Worm (Caenorhabditis elegans) whole organism, young adult: ENCODE results near the gene tbc-20.

ENCODE experiments used
- K11D2.4 ChIP-seq: fragments of 200-800 bp; sonication (Bioruptor generic); IDR thresholded peaks from 2 replicates; pipeline ENCODE4 v1.3.6; 2022; ENCODE audit warnings: missing genetic modification reagents, missing genetic modification characterization, missing compliant biosample characterization
- K12H6.12 ChIP-seq: fragments of 200-800 bp; sonication (Bioruptor generic); optimal IDR thresholded peaks from 2 replicates; lab custom pipeline; 2018; ENCODE audit warnings: mild to moderate bottlenecking, missing genetic modification characterization, missing compliant biosample characterization
- T26A5.8 ChIP-seq: sonication (generic microtip); optimal IDR thresholded peaks from 2 replicates; lab custom pipeline; 2016; ENCODE audit warnings: missing genetic modification characterization, missing compliant biosample characterization
- Y53G8AR.9 ChIP-seq: fragments of 200-800 bp; sonication (Bioruptor generic); conservative IDR thresholded peaks from 2 replicates; pipeline ENCODE4 v1.3.6; 2022; ENCODE audit warnings: missing genetic modification reagents, missing genetic modification characterization, missing compliant biosample characterization
- Y56A3A.18 ChIP-seq: fragments of 200-800 bp; sonication (Bioruptor generic); IDR thresholded peaks from 2 replicates; pipeline ENCODE4 v1.3.6; 2022; ENCODE audit warnings: missing genetic modification reagents, missing genetic modification characterization, missing compliant biosample characterization
- Y67H2A.10 ChIP-seq: fragments of 200-800 bp; sonication (Bioruptor generic); conservative IDR thresholded peaks from 2 replicates; pipeline ENCODE4 v1.3.6; 2022; ENCODE audit warnings: missing genetic modification reagents, missing genetic modification characterization, missing compliant biosample characterization
- aptf-2 ChIP-seq: fragments of 200-800 bp; sonication (Bioruptor generic); conservative IDR thresholded peaks from 2 replicates; pipeline ENCODE4 v1.3.6; 2022; ENCODE audit warnings: missing genetic modification reagents, missing genetic modification characterization, missing compliant biosample characterization
- bed-2 ChIP-seq: fragments of 200-800 bp; sonication (Bioruptor generic); IDR thresholded peaks from 2 replicates; pipeline ENCODE4 v1.3.6; 2022; ENCODE audit warnings: missing genetic modification reagents, missing genetic modification characterization, missing compliant biosample characterization
- ccch-3 ChIP-seq: fragments of 200-800 bp; sonication (Bioruptor generic); optimal IDR thresholded peaks from 2 replicates; lab custom pipeline; 2018; ENCODE audit warnings: mild to moderate bottlenecking, missing genetic modification characterization, missing compliant biosample characterization
- cebp-1 ChIP-seq, 2 experiments: fragments of 200-800 bp in 1 of 2; sonication (Bioruptor generic) in 1 of 2; sonication (generic microtip) in 1 of 2; IDR thresholded peaks in 1 of 2; optimal IDR thresholded peaks in 1 of 2; 2 replicates each; pipeline versions ENCODE4 v1.3.6 to Lab custom; 2017 to 2022; ENCODE audit warnings: missing compliant biosample characterization in 2 of 2, missing genetic modification characterization in 2 of 2, mild to moderate bottlenecking in 1 of 2, missing genetic modification reagents in 1 of 2, moderate library complexity in 1 of 2
- ceh-100 ChIP-seq: fragments of 200-800 bp; sonication (Bioruptor generic); IDR thresholded peaks from 2 replicates; pipeline ENCODE4 v1.3.6; 2022; ENCODE audit warnings: missing genetic modification reagents, missing genetic modification characterization, missing compliant biosample characterization
- ceh-79 ChIP-seq: sonication (generic microtip); optimal IDR thresholded peaks from 2 replicates; lab custom pipeline; 2017; ENCODE audit warnings: mild to moderate bottlenecking, missing genetic modification characterization, missing compliant biosample characterization
- chd-7 ChIP-seq: sonication (generic microtip); optimal IDR thresholded peaks from 2 replicates; lab custom pipeline; 2016; ENCODE audit warnings: mild to moderate bottlenecking, missing genetic modification characterization, moderate library complexity, missing compliant biosample characterization
- efl-1 ChIP-seq: fragments of 150-350 bp; optimal IDR thresholded peaks from 2 replicates; lab custom pipeline; 2014; ENCODE audit warnings: missing biosample characterization, missing genetic modification reagents, missing genetic modification characterization
- egl-18 ChIP-seq: fragments of 200-800 bp; sonication (Bioruptor generic); IDR thresholded peaks from 2 replicates; pipeline ENCODE4 v1.3.6; 2022; ENCODE audit warnings: missing genetic modification reagents, missing genetic modification characterization, missing compliant biosample characterization
- hmg-1.2 ChIP-seq: fragments of 200-800 bp; sonication (Bioruptor generic); IDR thresholded peaks from 2 replicates; pipeline ENCODE4 v1.3.6; 2022; ENCODE audit warnings: missing genetic modification reagents, missing genetic modification characterization, missing compliant biosample characterization
- let-526 ChIP-seq: fragments of 200-800 bp; sonication (Bioruptor generic); IDR thresholded peaks from 2 replicates; pipeline ENCODE4 v1.3.6; 2022; ENCODE audit warnings: missing genetic modification reagents, missing genetic modification characterization, missing compliant biosample characterization
- let-607 ChIP-seq, 2 experiments: fragments of 200-800 bp in 1 of 2; sonication (Bioruptor generic) in 1 of 2; sonication (generic microtip) in 1 of 2; optimal IDR thresholded peaks; 2 replicates each; lab custom pipeline; 2016 to 2018; ENCODE audit warnings: mild to moderate bottlenecking in 2 of 2, missing compliant biosample characterization in 2 of 2, missing genetic modification characterization in 2 of 2, moderate library complexity in 2 of 2, missing genotype in 1 of 2
- madf-6 ChIP-seq: fragments of 200-800 bp; sonication (Bioruptor generic); IDR thresholded peaks from 2 replicates; pipeline ENCODE4 v1.3.6; 2022; ENCODE audit warnings: missing genetic modification reagents, missing genetic modification characterization, missing compliant biosample characterization
- mcd-1 ChIP-seq: fragments of 200-800 bp; sonication (Bioruptor generic); IDR thresholded peaks from 2 replicates; pipeline ENCODE4 v1.3.6; 2022; ENCODE audit warnings: missing genetic modification reagents, missing genetic modification characterization, missing compliant biosample characterization
- mes-4 ChIP-seq: sonication (generic microtip); optimal IDR thresholded peaks from 2 replicates; lab custom pipeline; 2016; ENCODE audit warnings: missing genotype, missing genetic modification characterization, missing compliant biosample characterization
- nhr-179 ChIP-seq: sonication (generic microtip); optimal IDR thresholded peaks from 2 replicates; lab custom pipeline; 2016; ENCODE audit warnings: mild to moderate bottlenecking, missing genetic modification characterization, missing compliant biosample characterization
- nhr-80 ChIP-seq: sonication (generic microtip); optimal IDR thresholded peaks from 2 replicates; lab custom pipeline; 2016; ENCODE audit warnings: missing genetic modification characterization, missing compliant biosample characterization
- repo-1 ChIP-seq: sonication (generic microtip); optimal IDR thresholded peaks from 2 replicates; lab custom pipeline; 2017; ENCODE audit warnings: mild to moderate bottlenecking, missing genetic modification characterization, missing compliant biosample characterization
- sdz-38 ChIP-seq: sonication (generic microtip); optimal IDR thresholded peaks from 2 replicates; lab custom pipeline; 2016; ENCODE audit warnings: missing genotype, missing genetic modification characterization, missing compliant biosample characterization
- snpc-1.1 ChIP-seq: sonication (generic microtip); optimal IDR thresholded peaks from 2 replicates; lab custom pipeline; 2017; ENCODE audit warnings: missing genetic modification characterization, mild to moderate bottlenecking, missing compliant biosample characterization, antibody characterized with exemption, moderate library complexity, missing genotype, missing genetic modification reagents; ENCODE audit not compliant: insufficient read depth
- snpc-1.3 ChIP-seq: sonication (generic microtip); optimal IDR thresholded peaks from 2 replicates; lab custom pipeline; 2017; ENCODE audit warnings: missing genetic modification characterization, mild to moderate bottlenecking, missing compliant biosample characterization, antibody characterized with exemption, moderate library complexity, missing genotype, missing genetic modification reagents; ENCODE audit not compliant: insufficient read depth
- snpc-4 ChIP-seq, 5 experiments: fragments of 150-350 bp in 1 of 5; sonication (generic microtip) in 4 of 5; optimal IDR thresholded peaks; 2 replicates each; lab custom pipeline; 2014 to 2018; ENCODE audit warnings: missing genetic modification characterization in 5 of 5, missing biosample characterization in 3 of 5, antibody characterized with exemption in 2 of 5, mild to moderate bottlenecking in 2 of 5, missing compliant biosample characterization in 2 of 5, missing genotype in 2 of 5, moderate library complexity in 2 of 5, missing genetic modification reagents in 1 of 5
- sptf-2 ChIP-seq: fragments of 200-800 bp; sonication (Bioruptor generic); optimal IDR thresholded peaks from 2 replicates; lab custom pipeline; 2018; ENCODE audit warnings: mild to moderate bottlenecking, missing genetic modification characterization, missing compliant biosample characterization
- tbp1 ChIP-seq: fragments of 200-800 bp; sonication (Bioruptor generic); optimal IDR thresholded peaks from 2 replicates; lab custom pipeline; 2018; ENCODE audit warnings: mild to moderate bottlenecking, missing genetic modification characterization, missing compliant biosample characterization
- tlf-1 ChIP-seq: fragments of 200-800 bp; sonication (Bioruptor generic); optimal IDR thresholded peaks from 2 replicates; lab custom pipeline; 2018; ENCODE audit warnings: mild to moderate bottlenecking, missing genetic modification characterization, missing compliant biosample characterization
- unc-62 ChIP-seq: fragments of 150-350 bp; optimal IDR thresholded peaks from 2 replicates; lab custom pipeline; 2014; ENCODE audit warnings: missing biosample characterization, missing genetic modification reagents, missing genetic modification characterization
- zfh-2 ChIP-seq: fragments of 200-800 bp; sonication (Bioruptor generic); conservative IDR thresholded peaks from 2 replicates; pipeline ENCODE4 v1.3.6; 2022; ENCODE audit warnings: missing genetic modification reagents, missing genetic modification characterization, missing compliant biosample characterization
- ztf-18 ChIP-seq: sonication (generic microtip); optimal IDR thresholded peaks from 2 replicates; lab custom pipeline; 2016; ENCODE audit warnings: missing genotype, mild to moderate bottlenecking, missing genetic modification characterization, missing compliant biosample characterization
- ztf-28 ChIP-seq: fragments of 200-800 bp; sonication (Bioruptor generic); IDR thresholded peaks from 2 replicates; pipeline ENCODE4 v1.3.6; 2022; ENCODE audit warnings: missing genetic modification reagents, missing genetic modification characterization, missing compliant biosample characterization

tbc-20 gene

ce11 chrII:14810609-14811008, 12.3 kb downstream of the tbc-20 start:
- TF ChIP-seq cebp-1 (GFP tag; IDR thresholded peaks at IDR 0.05; lab: Robert Waterston, UW) (no peak), cebp-1 (tag; optimal IDR thresholded peaks at IDR 0.05; lab: Kevin White, UChicago) (peak; percentile 18), snpc-4 (GFP tag; optimal IDR thresholded peaks at IDR 0.05; lab: Kevin White, UChicago) (no peak), snpc-4 (tag; optimal IDR thresholded peaks at IDR 0.05; lab: Kevin White, UChicago) (peak in 1 of 4 experiments; percentile 17), chd-7 (tag; lab: Kevin White, UChicago) (no peak)

DNA sequence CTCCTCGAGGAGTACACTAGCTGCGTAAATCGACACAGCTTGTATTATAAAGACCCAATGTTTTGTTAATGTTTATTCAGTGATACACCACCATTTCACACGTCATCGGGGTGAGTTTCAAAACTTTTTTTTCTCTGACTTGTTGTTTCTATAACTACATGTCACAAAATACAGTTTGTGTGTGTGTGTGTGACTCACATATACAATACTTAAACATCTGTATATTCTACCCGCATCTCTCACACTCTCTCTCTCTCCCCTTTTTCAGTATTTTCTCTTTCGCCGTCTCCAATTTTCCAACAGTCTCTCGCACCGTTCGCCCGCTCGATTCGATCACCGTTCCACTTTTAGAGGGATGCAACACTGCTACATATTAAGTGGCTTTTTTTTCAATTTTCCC, 13.2 kb downstream of the tbc-20 start:
- no peak for TF ChIP-seq ceh-100 (GFP tag; lab: Robert Waterston, UW)
- TF ChIP-seq tlf-1 (GFP tag; lab: Kevin White, UChicago) = no peak
- TF ChIP-seq zfh-2 = 0 out of 2 replicates have a peak, but pooled peaks have one; percentile 21
- TF ChIP-seq mcd-1 (GFP tag; lab: Robert Waterston, UW) = no peak
- no peak for TF ChIP-seq mes-4 (tag; lab: Kevin White, UChicago)
- no peak for TF ChIP-seq bed-2 (GFP tag; lab: Robert Waterston, UW)
- no peak for TF ChIP-seq Y67H2A.10 (GFP tag; lab: Robert Waterston, UW)
- TF ChIP-seq cebp-1 (GFP tag; IDR thresholded peaks at IDR 0.05; lab: Robert Waterston, UW) = 0 out of 2 replicates have a peak, but pooled peaks have one; percentile 12
- peak; percentile 45 for TF ChIP-seq cebp-1 (tag; optimal IDR thresholded peaks at IDR 0.05; lab: Kevin White, UChicago)
- TF ChIP-seq let-607 (tag; optimal IDR thresholded peaks at IDR 0.05; lab: Kevin White, UChicago) = no peak
- TF ChIP-seq Y56A3A.18 (GFP tag; lab: Robert Waterston, UW) = no peak
- TF ChIP-seq egl-18 = no peak
- no peak for TF ChIP-seq ztf-18 (tag; lab: Kevin White, UChicago)
- no peak for TF ChIP-seq repo-1
- no peak for TF ChIP-seq ceh-79 (tag; lab: Kevin White, UChicago)
- TF ChIP-seq ztf-28 = no peak
- TF ChIP-seq K11D2.4 (GFP tag; lab: Robert Waterston, UW) = no peak
- no peak for TF ChIP-seq K12H6.12 (tag; lab: Kevin White, UChicago)
- TF ChIP-seq let-526 (GFP tag; lab: Robert Waterston, UW) = no peak
- TF ChIP-seq tbp1 = no peak
- peak; percentile 38 for TF ChIP-seq unc-62
- peak; percentile 53 for TF ChIP-seq nhr-80 (tag; lab: Kevin White, UChicago)
- TF ChIP-seq snpc-1.1 (tag; lab: Kevin White, UChicago) = no peak
- peak; percentile 80; the same call in 1 of the 2 replicates for TF ChIP-seq hmg-1.2 (GFP tag; lab: Robert Waterston, UW)
- TF ChIP-seq sptf-2 (GFP tag; lab: Kevin White, UChicago) = no peak
- TF ChIP-seq nhr-179 (tag; lab: Kevin White, UChicago) = no peak
- TF ChIP-seq, all 124 proteins: peak for 5

DNA sequence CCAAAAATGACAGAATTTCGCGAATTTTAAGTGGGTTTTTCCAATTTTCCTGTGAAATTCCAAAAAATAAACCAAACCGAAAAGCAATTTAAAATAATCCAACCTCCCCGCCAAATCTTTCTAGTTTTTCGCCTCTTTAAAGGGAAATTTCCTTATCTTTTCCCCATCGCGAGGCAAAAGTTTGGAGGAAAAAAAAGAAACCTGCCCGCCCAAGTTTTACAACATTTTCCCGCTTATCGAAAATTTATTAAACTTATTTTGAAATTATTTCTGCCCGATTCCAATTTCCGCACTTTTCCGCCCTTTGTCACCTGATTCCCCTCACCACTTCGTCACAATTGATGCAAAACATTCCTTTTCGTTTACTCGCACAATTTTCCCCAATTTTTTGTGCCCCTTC, 14.0 kb downstream of the tbc-20 start, which contains the start of gene osta-3:
Gene osta-3, plus strand, starts transcription at position 301 of the 400 bp plus-strand sequence.
- peak; percentile 54; the same call in 1 of the 2 replicates for TF ChIP-seq madf-6 (GFP tag; lab: Robert Waterston, UW)
- no peak for TF ChIP-seq aptf-2 (GFP tag; lab: Robert Waterston, UW)
- TF ChIP-seq T26A5.8 (tag; lab: Kevin White, UChicago) = no peak
- no peak for TF ChIP-seq Y53G8AR.9 (GFP tag; lab: Robert Waterston, UW)
- TF ChIP-seq efl-1 (GFP tag; lab: Kevin White, UChicago) = peak; percentile 13
- no peak for TF ChIP-seq sdz-38 (tag; lab: Kevin White, UChicago)
- no peak for TF ChIP-seq ccch-3 (GFP tag; lab: Kevin White, UChicago)
- TF ChIP-seq let-607 (tag; optimal IDR thresholded peaks at IDR 0.05; lab: Kevin White, UChicago) = no peak
- no peak for TF ChIP-seq snpc-1.3 (tag; lab: Kevin White, UChicago)
